Worm (Caenorhabditis elegans) whole organism, L1 larva: ENCODE data around the gene aat-2.

Experiments
- alr-1 ChIP-seq: fragments of 200-800 bp; sonication (Bioruptor generic); optimal IDR thresholded peaks from 2 replicates; lab custom pipeline; 2018; ENCODE audit warnings: borderline replicate concordance, mild to moderate bottlenecking, missing genetic modification characterization, missing compliant biosample characterization
- ceh-82 ChIP-seq, 3 experiments: fragments of 150-350 bp in 1 of 3; sonication (generic microtip) in 2 of 3; optimal IDR thresholded peaks; 2 replicates each; lab custom pipeline; 2014 to 2017; ENCODE audit warnings: missing biosample characterization in 3 of 3, missing genetic modification characterization in 3 of 3
- mdl-1 ChIP-seq, 2 experiments: fragments of 150-350 bp; optimal IDR thresholded peaks; 2 replicates each; lab custom pipeline; 2014 to 2017; ENCODE audit warnings: missing biosample characterization in 2 of 2, missing genetic modification characterization in 2 of 2, inconsistent platforms in 1 of 2
- nhr-11 ChIP-seq: fragments of 150-350 bp; optimal IDR thresholded peaks from 2 replicates; lab custom pipeline; 2014; ENCODE audit warnings: missing biosample characterization, missing genetic modification characterization
- nhr-237 ChIP-seq: fragments of 150-350 bp; optimal IDR thresholded peaks from 2 replicates; lab custom pipeline; 2014; ENCODE audit warnings: missing biosample characterization, missing genetic modification characterization
- snpc-4 ChIP-seq: fragments of 150-350 bp; optimal IDR thresholded peaks from 2 replicates; lab custom pipeline; 2014; ENCODE audit warnings: missing biosample characterization, missing genetic modification characterization

DNA sequence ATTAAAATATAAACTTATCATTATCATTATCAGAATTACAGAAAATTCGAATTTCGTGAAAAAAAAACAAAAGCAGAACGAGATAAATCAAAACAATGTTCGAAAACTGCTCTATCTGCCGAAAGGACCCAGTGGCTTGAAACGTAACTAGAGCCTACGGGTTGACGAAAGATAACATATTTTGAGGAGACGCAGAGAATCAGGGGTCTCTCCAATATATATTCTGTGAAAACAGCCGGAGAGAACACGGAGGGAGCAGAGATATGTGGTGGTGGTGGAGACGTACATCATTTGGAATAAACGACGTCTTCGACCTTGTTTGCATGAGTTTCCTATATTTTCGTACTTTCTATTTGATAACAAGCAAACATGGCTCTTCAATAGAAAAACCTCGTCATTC, 37.3 kb downstream of the aat-2 start:
- TF ChIP-seq snpc-4 (tag; lab: Kevin White, UChicago) (no peak), mdl-1 (tag; optimal IDR thresholded peaks at IDR 0.05; lab: Kevin White, UChicago) (no peak), ceh-82 (tag; optimal IDR thresholded peaks at IDR 0.05; lab: Kevin White, UChicago) (no peak), alr-1 (tag; lab: Kevin White, UChicago) (no peak), nhr-11 (tag; lab: Kevin White, UChicago) (no peak), nhr-237 (tag; lab: Kevin White, UChicago) (no peak)
